Fruit fly (Drosophila melanogaster): Measurements from ENCODE around the gene fz2.

The fz2 gene

DNA sequence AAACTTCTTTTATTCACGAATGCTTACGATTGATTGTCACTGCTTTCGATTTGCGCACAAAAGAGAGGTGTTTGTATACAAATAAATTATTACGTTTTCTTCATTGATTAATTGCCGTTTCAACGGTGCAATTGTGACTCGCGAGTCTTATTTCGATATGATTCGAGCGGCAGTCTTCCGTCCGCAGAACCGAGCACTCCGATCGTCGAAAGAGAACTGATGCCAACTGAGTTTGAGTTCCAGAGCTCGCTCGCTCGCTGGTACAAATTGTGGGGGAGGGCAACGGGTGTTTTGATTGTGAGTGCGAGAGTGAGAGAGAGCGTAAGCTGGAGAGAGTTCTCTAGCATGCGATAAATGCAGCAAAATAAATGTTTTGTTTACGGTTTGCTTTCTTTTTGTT is 64.7 kb downstream of the fz2 start (continued):
- TF ChIP-seq CG12391 (tag; optimal IDR thresholded peaks at IDR 0.05) (no peak), bcd (GFP tag; optimal IDR thresholded peaks at IDR 0.05) (no peak), lbe (GFP tag; optimal IDR thresholded peaks at IDR 0.05) (peak; percentile 18), Usf (GFP tag; optimal IDR thresholded peaks at IDR 0.05) (no peak), pb (GFP tag; optimal IDR thresholded peaks at IDR 0.05) (peak; percentile 22), CG33213 (GFP tag; optimal IDR thresholded peaks at IDR 0.05) (peak; percentile 37), C15 (GFP tag; IDR thresholded peaks at IDR 0.05) (no peak), CG18011 (GFP tag; optimal IDR thresholded peaks at IDR 0.05) (no peak), Bgb (GFP tag; IDR thresholded peaks at IDR 0.05; ENCODE audit: partially characterized antibody) (peak; percentile 58; the same call in 1 of the 2 replicates), Sry-δ (GFP tag; optimal IDR thresholded peaks at IDR 0.05) (no peak), abd-A (tag; optimal IDR thresholded peaks at IDR 0.05) (peak; percentile 30), nmo (GFP tag; optimal IDR thresholded peaks at IDR 0.05) (peak; percentile 16), CG16815 (GFP tag; optimal IDR thresholded peaks at IDR 0.05) (no peak), zfh1 (GFP tag; IDR thresholded peaks at IDR 0.05) (no peak), pros (GFP tag; optimal IDR thresholded peaks at IDR 0.05) (peak; percentile 44), lab (GFP tag; optimal IDR thresholded peaks at IDR 0.05) (peak; percentile 47), CG6175 (GFP tag; IDR thresholded peaks at IDR 0.05) (no peak), CG6683 (GFP tag; optimal IDR thresholded peaks at IDR 0.05) (no peak), CG31441 (GFP tag; IDR thresholded peaks at IDR 0.05) (no peak; the same call in 1 of the 2 replicates), CG18764 (GFP tag; optimal IDR thresholded peaks at IDR 0.05) (no peak), az2 (GFP tag; optimal IDR thresholded peaks at IDR 0.05) (no peak), Ets65A (GFP tag) (no peak), fd64A (GFP tag; optimal IDR thresholded peaks at IDR 0.05) (peak; percentile 17), bab2 (GFP tag; optimal IDR thresholded peaks at IDR 0.05) (no peak), CG10565 (GFP tag; optimal IDR thresholded peaks at IDR 0.05) (no peak), Hmx (GFP tag; optimal IDR thresholded peaks at IDR 0.05) (no peak), HmgZ (tag; optimal IDR thresholded peaks at IDR 0.05) (peak; percentile 61), CG17186 (GFP tag; optimal IDR thresholded peaks at IDR 0.05) (no peak), CG34224 (GFP tag; IDR thresholded peaks at IDR 0.05; ENCODE audit: partially characterized antibody) (peak; percentile 63), CG9817 (tag; optimal IDR thresholded peaks at IDR 0.05) (no peak), CG3065 (GFP tag; optimal IDR thresholded peaks at IDR 0.05) (no peak), al (GFP tag; IDR thresholded peaks at IDR 0.05) (no peak), CG2875 (GFP tag; optimal IDR thresholded peaks at IDR 0.05) (no peak), CG4328 (GFP tag; optimal IDR thresholded peaks at IDR 0.05) (no peak), Nf-YB (GFP tag; optimal IDR thresholded peaks at IDR 0.05) (peak; percentile 16), Max (GFP tag; optimal IDR thresholded peaks at IDR 0.05) (peak; percentile 10), vfl (GFP tag; optimal IDR thresholded peaks at IDR 0.05) (peak; percentile 6), CG17328 (GFP tag; IDR thresholded peaks at IDR 0.05) (peak; percentile 51; the same call in 1 of the 2 replicates), CG1233 (GFP tag; optimal IDR thresholded peaks at IDR 0.05) (no peak), Oaz (GFP tag; IDR thresholded peaks at IDR 0.05) (no peak), slp2 (GFP tag; optimal IDR thresholded peaks at IDR 0.05) (no peak), peb (GFP tag; IDR thresholded peaks at IDR 0.05) (no peak), CG13894 (tag; optimal IDR thresholded peaks at IDR 0.05) (no peak), CG2120 (GFP tag; optimal IDR thresholded peaks at IDR 0.05) (peak; percentile 8), CG1832 (GFP tag; optimal IDR thresholded peaks at IDR 0.05) (no peak), sob (GFP tag; IDR thresholded peaks at IDR 0.05) (peak; percentile 8; the same call in 1 of the 2 replicates), Hr51 (GFP tag; optimal IDR thresholded peaks at IDR 0.05) (no peak), CG17802 (tag; optimal IDR thresholded peaks at IDR 0.05) (no peak), sisA (GFP tag; IDR thresholded peaks at IDR 0.05) (no peak), hb (GFP tag; IDR thresholded peaks at IDR 0.05; ENCODE audit: partially characterized antibody) (no peak), Sin3A (optimal IDR thresholded peaks at IDR 0.05) (no peak)
